Worm (Caenorhabditis elegans) whole organism, L3 larva: ENCODE measurements around the gene K12H6.7.

Experiments used
- ceh-28 ChIP-seq: fragments of 150-350 bp; optimal IDR thresholded peaks from 2 replicates; lab custom pipeline; 2014; ENCODE audit warnings: missing biosample characterization, missing genetic modification reagents, missing genetic modification characterization
- elt-2 ChIP-seq: sonication (generic microtip); optimal IDR thresholded peaks from 2 replicates; lab custom pipeline; 2016; ENCODE audit warnings: missing genetic modification reagents, mild to moderate bottlenecking, missing genetic modification characterization, missing compliant biosample characterization
- nhr-28 ChIP-seq: fragments of 150-350 bp; optimal IDR thresholded peaks from 2 replicates; lab custom pipeline; 2014; ENCODE audit warnings: missing biosample characterization, missing genetic modification characterization
- pha-4 ChIP-seq: fragments of 150-350 bp; optimal IDR thresholded peaks from 2 replicates; lab custom pipeline; 2014; ENCODE audit warnings: missing biosample characterization, missing genetic modification reagents, missing genetic modification characterization
- snpc-4 ChIP-seq: fragments of 150-350 bp; optimal IDR thresholded peaks from 2 replicates; lab custom pipeline; 2014; ENCODE audit warnings: missing biosample characterization, missing genetic modification characterization
- unc-39 ChIP-seq: sonication (generic microtip); optimal IDR thresholded peaks from 4 replicates; lab custom pipeline; 2017; ENCODE audit warnings: missing biosample characterization, missing genetic modification characterization
- zag-1 ChIP-seq: fragments of 150-350 bp; optimal IDR thresholded peaks from 2 replicates; lab custom pipeline; 2014; ENCODE audit warnings: missing biosample characterization, missing genetic modification characterization
- ztf-11 ChIP-seq: fragments of 150-350 bp; optimal IDR thresholded peaks from 2 replicates; lab custom pipeline; 2014; ENCODE audit warnings: missing biosample characterization, missing genetic modification characterization

ce11 chrII:2853767-2854166, 17.0 kb upstream of the K12H6.7 start:
- no peak for TF ChIP-seq nhr-28
- TF ChIP-seq snpc-4 (tag; lab: Kevin White, UChicago), result no peak
- no peak for TF ChIP-seq unc-39 (tag; lab: Kevin White, UChicago)
- no peak for TF ChIP-seq ceh-28 (tag; lab: Kevin White, UChicago)
- no peak for TF ChIP-seq elt-2 (tag; lab: Kevin White, UChicago)
- no peak for TF ChIP-seq ztf-11 (tag; lab: Kevin White, UChicago)
- no peak for TF ChIP-seq zag-1
- TF ChIP-seq pha-4 (tag; lab: Kevin White, UChicago), result no peak
